Fruit fly (Drosophila melanogaster): ENCODE data around the gene CG44303.

The CG44303 gene

dm6 chrX:6656626-6657558, 30.3 kb downstream of the CG44303 start (continued):
- TF ChIP-seq Abd-B (GFP tag; optimal IDR thresholded peaks at IDR 0.05) = no peak
- TF ChIP-seq CG32264 (GFP tag; optimal IDR thresholded peaks at IDR 0.05) = no peak
- TF ChIP-seq ey (GFP tag; optimal IDR thresholded peaks at IDR 0.05) = no peak
- no peak for TF ChIP-seq Hr78 (GFP tag; optimal IDR thresholded peaks at IDR 0.05)
- no peak for TF ChIP-seq dl (GFP tag; optimal IDR thresholded peaks at IDR 0.05; ENCODE audit: insufficient read depth in 1 of 2, partially characterized antibody in 2 of 2)
- TF ChIP-seq HLH106 (tag; optimal IDR thresholded peaks at IDR 0.05) = peak; percentile 64
- no peak for TF ChIP-seq Jra (GFP tag; optimal IDR thresholded peaks at IDR 0.05)

DNA sequence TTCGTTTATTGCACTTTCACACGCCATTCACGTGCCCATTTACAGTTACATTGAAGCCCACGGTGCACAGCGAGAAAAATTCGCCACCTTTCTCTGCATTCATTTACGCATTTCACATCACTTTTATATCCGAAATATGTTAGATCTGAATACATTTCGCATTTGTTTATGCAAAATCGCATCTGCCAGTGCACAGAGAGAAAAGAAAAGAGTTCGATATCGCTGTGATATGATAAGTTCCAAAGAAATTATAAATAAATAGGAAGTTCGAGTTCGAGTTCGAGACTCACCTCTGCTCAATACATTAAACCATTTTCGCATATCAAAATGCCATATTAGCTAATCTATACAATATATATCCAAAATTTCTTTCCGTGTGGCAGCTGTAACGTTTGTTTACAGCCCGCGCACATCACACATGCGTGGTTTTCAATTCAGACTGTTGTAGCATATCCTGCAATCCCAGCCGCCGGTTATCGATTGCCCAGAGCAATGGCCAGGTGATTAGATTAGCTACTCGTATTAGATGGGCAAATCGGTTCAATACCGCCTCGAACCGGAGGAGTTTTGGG, 31.1 kb downstream of the CG44303 start:
- TF ChIP-seq Dif (GFP tag; optimal IDR thresholded peaks at IDR 0.05; ENCODE audit: partially characterized antibody) (no peak), sage (GFP tag; optimal IDR thresholded peaks at IDR 0.05) (peak; percentile 50), Abd-B (GFP tag; optimal IDR thresholded peaks at IDR 0.05) (no peak), brk (GFP tag; optimal IDR thresholded peaks at IDR 0.05) (peak; percentile 33), woc (GFP tag; optimal IDR thresholded peaks at IDR 0.05) (peak; percentile 80), Hnf4 (GFP tag; optimal IDR thresholded peaks at IDR 0.05) (peak; percentile 83), Rel (GFP tag; optimal IDR thresholded peaks at IDR 0.05) (no peak), Rel (tag; optimal IDR thresholded peaks at IDR 0.05) (peak; percentile 24), usp (GFP tag; optimal IDR thresholded peaks at IDR 0.05) (no peak), Mio (GFP tag; optimal IDR thresholded peaks at IDR 0.05) (peak; percentile 13), CG9705 (GFP tag; optimal IDR thresholded peaks at IDR 0.05) (peak; percentile 61), foxo (GFP tag; optimal IDR thresholded peaks at IDR 0.05) (peak; percentile 2 to 90), psq (GFP tag; optimal IDR thresholded peaks at IDR 0.05) (peak; percentile 76), tai (GFP tag; optimal IDR thresholded peaks at IDR 0.05) (no peak), Hr83 (GFP tag; optimal IDR thresholded peaks at IDR 0.05; ENCODE audit: poor library complexity, severe bottlenecking) (no peak), dmrt93B (GFP tag; optimal IDR thresholded peaks at IDR 0.05) (peak; percentile 85), Dfd (GFP tag; optimal IDR thresholded peaks at IDR 0.05) (no peak), rgr (GFP tag; optimal IDR thresholded peaks at IDR 0.05) (peak; percentile 86), Sp1 (GFP tag; optimal IDR thresholded peaks at IDR 0.05) (peak; percentile 88), Vsx2 (GFP tag; optimal IDR thresholded peaks at IDR 0.05; ENCODE audit: partially characterized antibody) (no peak), dsf (GFP tag; optimal IDR thresholded peaks at IDR 0.05; ENCODE audit: borderline replicate concordance) (no peak), sv (GFP tag; optimal IDR thresholded peaks at IDR 0.05) (peak; percentile 69), dl (GFP tag; optimal IDR thresholded peaks at IDR 0.05; ENCODE audit: insufficient read depth in 1 of 2, partially characterized antibody in 2 of 2) (no peak), CG32264 (GFP tag; optimal IDR thresholded peaks at IDR 0.05) (peak; percentile 73), Myc (optimal IDR thresholded peaks at IDR 0.05) (no peak), jim (GFP tag; optimal IDR thresholded peaks at IDR 0.05) (no peak), fru (GFP tag; optimal IDR thresholded peaks at IDR 0.05) (peak; percentile 94), N (GFP tag; optimal IDR thresholded peaks at IDR 0.05) (no peak), CrebA (GFP tag; optimal IDR thresholded peaks at IDR 0.05; ENCODE audit: borderline replicate concordance) (no peak), h (GFP tag; optimal IDR thresholded peaks at IDR 0.05) (peak; percentile 89), Hr78 (GFP tag; optimal IDR thresholded peaks at IDR 0.05) (no peak), HLH106 (tag; optimal IDR thresholded peaks at IDR 0.05) (peak; percentile 86), lola (GFP tag; optimal IDR thresholded peaks at IDR 0.05) (no peak), br (GFP tag; optimal IDR thresholded peaks at IDR 0.05) (peak; percentile 86), GATAd (GFP tag; optimal IDR thresholded peaks at IDR 0.05) (no peak), ey (GFP tag; optimal IDR thresholded peaks at IDR 0.05) (peak; percentile 86), OdsH (GFP tag; optimal IDR thresholded peaks at IDR 0.05) (peak; percentile 80), Jra (GFP tag; optimal IDR thresholded peaks at IDR 0.05) (peak; percentile 57), pan (optimal IDR thresholded peaks at IDR 0.05) (no peak)

Measured in whole organism, wandering third instar larva.